Fruit fly (Drosophila melanogaster) S2 (cell line): Measurements from ENCODE around the gene CG1494.
A peak's percentile ranks its signal among the peaks of the same experiment; 100 is the strongest.

Source experiments
- CG8478 ChIP-seq: fragments of >200 bp; optimal IDR thresholded peaks from 2 replicates; lab custom pipeline; 2018
- CTCF ChIP-seq, 2 experiments: fragments of >200 bp; optimal IDR thresholded peaks; 2 replicates each; lab custom pipeline; 2018

DNA sequence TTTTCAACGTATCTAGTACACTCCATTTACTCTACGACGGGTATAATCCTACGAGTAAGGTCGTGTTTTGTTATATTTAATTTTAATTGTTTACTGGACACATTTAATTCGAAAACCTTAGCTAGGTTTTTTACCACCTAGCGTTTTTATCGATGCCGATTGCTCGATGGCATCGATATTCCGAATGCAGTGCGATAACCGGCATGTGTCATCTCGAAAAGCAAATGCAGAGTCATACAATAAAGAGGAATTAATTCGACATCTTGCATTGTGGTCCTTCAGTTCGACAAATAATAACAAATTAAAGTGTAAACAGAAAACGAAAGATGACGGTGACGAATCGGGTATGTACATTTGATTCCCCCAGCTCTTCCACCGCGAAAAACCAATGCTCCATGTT, 30.8 kb downstream of the CG1494 start, which contains the start of gene Rpt6:
- TF ChIP-seq CG8478 (no peak), CTCF (optimal IDR thresholded peaks at IDR 0.05; lab: Kevin White, UChicago) (peak in 1 of 2 experiments; percentile 15)
